Fruit fly (Drosophila melanogaster) whole organism, embryonic: ENCODE results near the gene CG15141.
A peak's percentile ranks its signal among the peaks of the same experiment; 100 is the strongest.

Source experiments
- CG6854 ChIP-seq: fragments of 200-800 bp; sonication (Bioruptor generic); optimal IDR thresholded peaks from 3 replicates; lab custom pipeline; 2017; ENCODE audit warnings: missing biosample characterization, mild to moderate bottlenecking, missing genetic modification characterization
- CHES-1-like ChIP-seq: fragments of 200-800 bp; sonication (Bioruptor generic); optimal IDR thresholded peaks from 2 replicates; lab custom pipeline; 2016; ENCODE audit warnings: missing biosample characterization, missing genetic modification characterization
- Dfd ChIP-seq, 2 experiments: fragments of >200 bp; optimal IDR thresholded peaks; 2 replicates each; lab custom pipeline; 2017; ENCODE audit warnings: missing biosample characterization in 2 of 2, missing genetic modification characterization in 2 of 2
- ERR ChIP-seq: fragments of 200-800 bp; sonication (Bioruptor generic); optimal IDR thresholded peaks from 2 replicates; lab custom pipeline; 2016; ENCODE audit warnings: missing biosample characterization, missing genetic modification characterization
- Taf1 ChIP-seq: fragments of 200-800 bp; sonication (Bioruptor generic); IDR thresholded peaks from 2 replicates; pipeline ENCODE4 v1.3.6; 2022; ENCODE audit warnings: missing biosample characterization, missing genetic modification characterization
- dimm ChIP-seq: fragments of 200-800 bp; sonication (Bioruptor generic); IDR thresholded peaks from 2 replicates; pipeline ENCODE4 v1.3.6; 2022; ENCODE audit warnings: missing biosample characterization, missing genetic modification characterization
- grau ChIP-seq: fragments of 200-800 bp; optimal IDR thresholded peaks from 3 replicates; lab custom pipeline; 2019; ENCODE audit warnings: missing biosample characterization, mild to moderate bottlenecking, missing genetic modification characterization, moderate library complexity
- kay ChIP-seq: fragments of 200-800 bp; sonication (Bioruptor generic); optimal IDR thresholded peaks from 2 replicates; lab custom pipeline; 2016; ENCODE audit warnings: missing biosample characterization, missing genetic modification characterization

dm6 chr2L:17384331-17385220, 25.9 kb upstream of the CG15141 start, which contains the start of gene CLIP-190:
- TF ChIP-seq grau (tag; lab: Kevin White, UChicago), result no peak
- no peak for TF ChIP-seq kay
- TF ChIP-seq Dfd (GFP tag; optimal IDR thresholded peaks at IDR 0.05; lab: Kevin White, UChicago), result no peak
- no peak for TF ChIP-seq CG6854
- no peak for TF ChIP-seq Taf1 (GFP tag; lab: Robert Waterston, UW)
- TF ChIP-seq dimm (GFP tag; lab: Robert Waterston, UW), result no peak
- no peak for TF ChIP-seq ERR (GFP tag; lab: Kevin White, UChicago)
- TF ChIP-seq CHES-1-like, result peak; percentile 37
